Fruit fly (Drosophila melanogaster): ENCODE data around the gene CG13693.

CG13693 gene

dm6 chr2L:250507-251215 is 18.4 kb downstream of the CG13693 start, which contains the start of gene kis (continued):
- TF ChIP-seq wek (GFP tag; optimal IDR thresholded peaks at IDR 0.05) (no peak), CG9437 (GFP tag; optimal IDR thresholded peaks at IDR 0.05) (peak; percentile 100), HLHmδ (GFP tag; optimal IDR thresholded peaks at IDR 0.05) (no peak), CG17328 (GFP tag; IDR thresholded peaks at IDR 0.05) (no peak), knrl (GFP tag; IDR thresholded peaks at IDR 0.05; ENCODE audit: partially characterized antibody) (peak; percentile 98), pho (GFP tag; optimal IDR thresholded peaks at IDR 0.05) (peak; percentile 67), grau (tag; optimal IDR thresholded peaks at IDR 0.05) (peak; percentile 39), CG14441 (GFP tag; IDR thresholded peaks at IDR 0.05) (no peak), CG17385 (GFP tag; optimal IDR thresholded peaks at IDR 0.05) (peak; percentile 1), Ssrp (tag; optimal IDR thresholded peaks at IDR 0.05) (no peak), TFAM (GFP tag; optimal IDR thresholded peaks at IDR 0.05) (no peak), NfI (GFP tag; optimal IDR thresholded peaks at IDR 0.05) (peak; percentile 9), CG10543 (GFP tag; optimal IDR thresholded peaks at IDR 0.05) (peak; percentile 64), CG1647 (GFP tag; optimal IDR thresholded peaks at IDR 0.05) (peak; percentile 3), ap (GFP tag; IDR thresholded peaks at IDR 0.05) (no peak), BtbVII (GFP tag; optimal IDR thresholded peaks at IDR 0.05) (no peak), CG12299 (tag; optimal IDR thresholded peaks at IDR 0.05) (peak; percentile 40), CG17612 (GFP tag; IDR thresholded peaks at IDR 0.05) (no peak), slou (GFP tag; optimal IDR thresholded peaks at IDR 0.05) (no peak), CG4707 (GFP tag; optimal IDR thresholded peaks at IDR 0.05) (peak; percentile 35), inv (GFP tag; IDR thresholded peaks at IDR 0.05; ENCODE audit: partially characterized antibody) (peak; percentile 94), zfh2 (GFP tag; optimal IDR thresholded peaks at IDR 0.05) (peak; percentile 31), ara (GFP tag; IDR thresholded peaks at IDR 0.05) (no peak), hbn (GFP tag; IDR thresholded peaks at IDR 0.05; ENCODE audit: partially characterized antibody) (peak; percentile 93), CG12236 (GFP tag; optimal IDR thresholded peaks at IDR 0.05) (no peak), NC2α (GFP tag; optimal IDR thresholded peaks at IDR 0.05) (peak; percentile 0), sisA (GFP tag; IDR thresholded peaks at IDR 0.05) (no peak), CG17912 (GFP tag; optimal IDR thresholded peaks at IDR 0.05) (no peak), CG1603 (tag; optimal IDR thresholded peaks at IDR 0.05) (peak; percentile 76), CG3065 (GFP tag; optimal IDR thresholded peaks at IDR 0.05) (no peak), CG6683 (GFP tag; optimal IDR thresholded peaks at IDR 0.05) (no peak), rib (GFP tag; IDR thresholded peaks at IDR 0.05) (no peak), CG6689 (GFP tag; IDR thresholded peaks at IDR 0.05) (no peak), CG8281 (tag; optimal IDR thresholded peaks at IDR 0.05) (no peak), CG13296 (GFP tag; optimal IDR thresholded peaks at IDR 0.05) (peak; percentile 30), CG6654 (GFP tag; optimal IDR thresholded peaks at IDR 0.05) (no peak), al (GFP tag; IDR thresholded peaks at IDR 0.05) (0 out of 2 replicates have a peak, but pooled peaks have one; percentile 35), Dip2 (GFP tag; IDR thresholded peaks at IDR 0.05) (no peak), CG32772 (GFP tag; IDR thresholded peaks at IDR 0.05) (no peak), Scr (GFP tag; IDR thresholded peaks at IDR 0.05; ENCODE audit: partially characterized antibody) (peak; percentile 97), CG8765 (GFP tag; IDR thresholded peaks at IDR 0.05) (no peak), C15 (GFP tag; IDR thresholded peaks at IDR 0.05) (no peak), chif (GFP tag; optimal IDR thresholded peaks at IDR 0.05) (peak in 1 of 2 experiments; percentile 24), her (GFP tag; optimal IDR thresholded peaks at IDR 0.05) (peak; percentile 35), CG6765 (GFP tag; optimal IDR thresholded peaks at IDR 0.05) (no peak), vfl (GFP tag; optimal IDR thresholded peaks at IDR 0.05) (peak; percentile 30), NK7.1 (GFP tag; optimal IDR thresholded peaks at IDR 0.05) (peak; percentile 3), ci (GFP tag; IDR thresholded peaks at IDR 0.05) (peak; percentile 34; the same call in 1 of the 3 replicates), CG32767 (GFP tag; IDR thresholded peaks at IDR 0.05) (peak; percentile 51; the same call in 1 of the 2 replicates), CG4424 (GFP tag; optimal IDR thresholded peaks at IDR 0.05) (peak; percentile 20)

Measured in whole organism, embryonic.